Worm (Caenorhabditis elegans): ENCODE results near the gene dmd-4.

The dmd-4 gene

DNA sequence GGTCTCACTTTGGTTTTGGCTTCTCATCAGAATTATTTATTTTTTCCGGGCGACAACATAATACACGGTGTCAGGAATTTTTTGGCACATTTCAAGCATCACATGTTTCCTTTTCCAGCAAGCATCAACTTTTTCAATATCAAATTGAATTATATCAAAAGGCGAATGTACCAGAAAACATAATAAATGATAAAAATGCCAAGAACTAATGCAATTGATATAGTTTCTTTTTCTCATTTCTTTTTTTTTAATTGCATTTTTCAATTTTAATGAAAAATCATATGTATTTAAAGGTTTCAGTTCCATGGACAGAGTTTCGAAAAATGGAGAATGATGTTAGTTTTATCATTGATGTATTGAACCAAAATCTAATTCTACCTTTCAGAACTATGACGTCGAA, 30.1 kb downstream of the dmd-4 start, which contains the start of gene dpf-2:
Gene dpf-2 (plus strand): TSS at position 301 of the 400 bp plus-strand sequence.
- TF ChIP-seq jun-1 (tag; optimal IDR thresholded peaks at IDR 0.05), result no peak
- TF ChIP-seq egl-13 (tag; optimal IDR thresholded peaks at IDR 0.05), result peak; percentile 13
- no peak for TF ChIP-seq unc-86 (tag; optimal IDR thresholded peaks at IDR 0.05)
- TF ChIP-seq mef-2 (tag; optimal IDR thresholded peaks at IDR 0.05), result no peak

DNA sequence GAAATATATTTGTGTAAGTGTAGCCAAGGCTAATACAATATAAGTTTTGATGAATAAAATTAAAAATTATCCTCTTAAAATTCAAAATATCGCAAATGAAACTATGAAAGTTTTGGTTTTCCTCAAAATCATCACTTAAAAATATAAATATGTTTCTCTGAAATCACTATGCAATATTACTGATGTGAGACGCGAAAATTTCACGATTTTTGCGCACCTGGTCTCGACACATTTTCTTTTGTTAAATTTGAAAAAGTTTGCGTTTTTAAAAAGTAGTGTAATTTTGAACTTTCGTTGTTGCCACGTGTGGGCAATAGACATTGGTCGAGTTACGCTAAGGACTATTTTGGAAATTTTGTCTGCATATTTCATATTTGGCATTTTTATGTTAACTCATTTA, 32.9 kb downstream of the dmd-4 start:
- TF ChIP-seq zag-1 (tag; optimal IDR thresholded peaks at IDR 0.05) (no peak), nhr-11 (tag; optimal IDR thresholded peaks at IDR 0.05) (no peak), unc-62 (GFP tag; optimal IDR thresholded peaks at IDR 0.05) (no peak), F16B12.6 (tag; optimal IDR thresholded peaks at IDR 0.05) (no peak), C04F5.9 (tag; optimal IDR thresholded peaks at IDR 0.05) (no peak), pax-3 (tag; optimal IDR thresholded peaks at IDR 0.05) (no peak), tbx-2 (tag; optimal IDR thresholded peaks at IDR 0.05) (no peak), aha-1 (tag; optimal IDR thresholded peaks at IDR 0.05) (no peak), xbp-1 (tag; optimal IDR thresholded peaks at IDR 0.05) (no peak), nhr-12 (tag; optimal IDR thresholded peaks at IDR 0.05) (no peak), ceh-8 (GFP tag; optimal IDR thresholded peaks at IDR 0.05) (no peak), blmp-1 (tag; optimal IDR thresholded peaks at IDR 0.05) (no peak), irx-1 (tag; optimal IDR thresholded peaks at IDR 0.05) (no peak), isw-1 (GFP tag; IDR thresholded peaks at IDR 0.05) (no peak), unc-98 (GFP tag; IDR thresholded peaks at IDR 0.05) (no peak), hpl-2 (GFP tag; optimal IDR thresholded peaks at IDR 0.05) (no peak)

DNA sequence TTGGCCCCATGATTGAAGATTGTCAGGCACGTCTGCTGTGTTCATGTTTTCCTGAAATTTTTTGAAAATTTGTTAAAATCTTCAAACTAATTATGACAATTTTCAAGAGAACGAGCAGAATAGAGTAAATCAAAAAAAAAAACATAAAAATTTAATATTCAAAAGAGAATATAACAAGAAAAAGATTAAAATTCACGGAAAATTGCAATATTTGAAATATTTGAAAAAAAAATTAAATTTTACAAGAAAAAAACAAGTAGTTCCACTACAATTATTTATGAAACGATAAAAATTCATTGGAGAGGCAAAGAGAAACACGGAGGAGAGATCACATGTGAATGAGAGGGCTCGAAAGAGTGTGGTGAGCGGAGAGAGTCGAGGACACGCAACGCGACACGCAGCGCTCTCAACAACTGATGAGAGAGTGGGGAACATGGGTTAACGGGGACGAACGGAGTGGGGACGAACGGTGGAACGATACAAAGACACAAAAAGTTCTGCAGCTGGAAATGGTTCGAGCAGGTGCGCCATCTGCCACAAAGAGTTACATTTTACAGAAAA, 37.1 kb downstream of the dmd-4 start, which contains the start of gene mbk-1:
Gene mbk-1 (minus strand): TSS at position 51 of the 561 bp plus-strand sequence.
- TF ChIP-seq aly-2 (tag; optimal IDR thresholded peaks at IDR 0.05) (no peak), jun-1 (tag; optimal IDR thresholded peaks at IDR 0.05) (peak; percentile 17), nhr-19 (GFP tag; conservative IDR thresholded peaks at IDR 0.05) (peak; percentile 47), ztf-11 (tag; optimal IDR thresholded peaks at IDR 0.05) (peak in 1 of 2 experiments; percentile 11), unc-86 (tag; optimal IDR thresholded peaks at IDR 0.05) (peak; percentile 43), skn-1 (tag; optimal IDR thresholded peaks at IDR 0.05) (peak; percentile 53), dpl-1 (GFP tag; optimal IDR thresholded peaks at IDR 0.05) (peak in 2 of 3 experiments; percentile 28 to 41), alr-1 (tag; optimal IDR thresholded peaks at IDR 0.05; ENCODE audit: borderline replicate concordance) (no peak), mdl-1 (tag; optimal IDR thresholded peaks at IDR 0.05) (peak in 1 of 2 experiments; percentile 75), irx-1 (tag; optimal IDR thresholded peaks at IDR 0.05) (peak; percentile 39), ceh-82 (tag; optimal IDR thresholded peaks at IDR 0.05) (peak in 2 of 3 experiments; percentile 11 to 59), lin-13 (GFP tag; optimal IDR thresholded peaks at IDR 0.05) (no peak), C34B4.2 (tag; optimal IDR thresholded peaks at IDR 0.05) (no peak), fkh-8 (tag; optimal IDR thresholded peaks at IDR 0.05) (peak; percentile 40), nhr-20 (tag; optimal IDR thresholded peaks at IDR 0.05) (peak; percentile 83), mab-9 (GFP tag; IDR thresholded peaks at IDR 0.05) (no peak), fos-1 (tag; optimal IDR thresholded peaks at IDR 0.05) (no peak), nhr-90 (tag; optimal IDR thresholded peaks at IDR 0.05; ENCODE audit: poor library complexity) (peak; percentile 54), lin-35 (GFP tag; optimal IDR thresholded peaks at IDR 0.05) (peak; percentile 16 to 69), egl-13 (tag; optimal IDR thresholded peaks at IDR 0.05) (peak; percentile 57), C16A3.4 (tag; optimal IDR thresholded peaks at IDR 0.05) (peak; percentile 60), elt-2 (tag; optimal IDR thresholded peaks at IDR 0.05) (peak; percentile 56), unc-30 (tag; optimal IDR thresholded peaks at IDR 0.05) (no peak), dsc-1 (tag; optimal IDR thresholded peaks at IDR 0.05) (peak; percentile 51), nhr-47 (tag; optimal IDR thresholded peaks at IDR 0.05) (peak; percentile 73), mef-2 (tag; optimal IDR thresholded peaks at IDR 0.05) (no peak), nhr-71 (tag; optimal IDR thresholded peaks at IDR 0.05) (peak; percentile 85), ama-1 (optimal IDR thresholded peaks at IDR 0.05) (no peak), blmp-1 (tag; optimal IDR thresholded peaks at IDR 0.05) (peak; percentile 35), isw-1 (GFP tag; IDR thresholded peaks at IDR 0.05) (no peak), tbx-2 (tag; optimal IDR thresholded peaks at IDR 0.05) (peak; percentile 60), sptf-1 (tag; optimal IDR thresholded peaks at IDR 0.05) (no peak), hlh-4 (tag; optimal IDR thresholded peaks at IDR 0.05) (no peak), elt-3 (tag; optimal IDR thresholded peaks at IDR 0.05) (peak in 2 of 6 experiments; percentile 5 to 13), swsn-7 (tag; optimal IDR thresholded peaks at IDR 0.05) (peak; percentile 76), lsy-2 (tag; optimal IDR thresholded peaks at IDR 0.05) (peak; percentile 48 to 76)
